Fruit fly (Drosophila melanogaster) whole organism, embryonic: Measurements from ENCODE around the gene witty.
A peak's percentile ranks its signal among the peaks of the same experiment; 100 is the strongest.

Experiments
- CG10209 ChIP-seq: fragments of 200-800 bp; sonication (Bioruptor generic); optimal IDR thresholded peaks from 3 replicates; lab custom pipeline; 2017; ENCODE audit warnings: missing biosample characterization, mild to moderate bottlenecking, missing genetic modification characterization, missing genetic modification reagents
- CG10431 ChIP-seq: fragments of 200-800 bp; sonication (Bioruptor generic); optimal IDR thresholded peaks from 3 replicates; lab custom pipeline; 2018; ENCODE audit warnings: missing biosample characterization, mild to moderate bottlenecking, missing genetic modification characterization
- CG10979 ChIP-seq: fragments of 200-800 bp; sonication (Bioruptor generic); optimal IDR thresholded peaks from 2 replicates; lab custom pipeline; 2018; ENCODE audit warnings: missing biosample characterization, mild to moderate bottlenecking, missing genetic modification characterization, moderate library complexity
- CG11695 ChIP-seq: fragments of 200-800 bp; sonication (Bioruptor generic); IDR thresholded peaks from 3 replicates; pipeline ENCODE4 v1.3.6; 2022; ENCODE audit warnings: missing biosample characterization, missing genetic modification characterization
- CG11696 ChIP-seq: fragments of 200-800 bp; sonication (Bioruptor generic); IDR thresholded peaks from 2 replicates; pipeline ENCODE4 v1.3.6; 2022; ENCODE audit warnings: missing biosample characterization, missing genetic modification characterization
- CG12219 ChIP-seq: fragments of 200-800 bp; sonication (Bioruptor generic); optimal IDR thresholded peaks from 3 replicates; lab custom pipeline; 2018; ENCODE audit warnings: missing biosample characterization, mild to moderate bottlenecking, missing genetic modification characterization
- CG13287 ChIP-seq: fragments of 200-800 bp; sonication (Bioruptor generic); IDR thresholded peaks from 2 replicates; pipeline ENCODE4 v1.3.6; 2022; ENCODE audit warnings: missing biosample characterization, missing genetic modification characterization; ENCODE audit not compliant: partially characterized antibody
- CG14710 ChIP-seq: fragments of 200-800 bp; sonication (Bioruptor generic); optimal IDR thresholded peaks from 3 replicates; lab custom pipeline; 2019; ENCODE audit warnings: missing biosample characterization, mild to moderate bottlenecking, missing genetic modification characterization, moderate library complexity
- CG14860 ChIP-seq: fragments of 200-800 bp; sonication (Bioruptor generic); IDR thresholded peaks from 3 replicates; pipeline ENCODE4 v1.3.6; 2022; ENCODE audit warnings: missing biosample characterization, missing genetic modification characterization; ENCODE audit not compliant: partially characterized antibody
- CG17328 ChIP-seq: fragments of 200-800 bp; sonication (Bioruptor generic); IDR thresholded peaks from 2 replicates; pipeline ENCODE4 v1.3.6; 2022; ENCODE audit warnings: missing biosample characterization, missing genetic modification characterization
- CG17361 ChIP-seq: fragments of 200-800 bp; sonication (Bioruptor generic); IDR thresholded peaks from 3 replicates; pipeline ENCODE4 v1.3.6; 2022; ENCODE audit warnings: missing biosample characterization, missing genetic modification characterization
- CG17829 ChIP-seq: fragments of 200-800 bp; optimal IDR thresholded peaks from 2 replicates; lab custom pipeline; 2019; ENCODE audit warnings: missing biosample characterization, mild to moderate bottlenecking, missing genetic modification characterization, moderate library complexity
- CG18011 ChIP-seq: fragments of 200-800 bp; sonication (Bioruptor generic); optimal IDR thresholded peaks from 2 replicates; lab custom pipeline; 2017; ENCODE audit warnings: missing biosample characterization, missing genetic modification characterization, mild to moderate bottlenecking, moderate library complexity, missing genotype
- CG18476 ChIP-seq: fragments of 200-800 bp; sonication (Bioruptor generic); optimal IDR thresholded peaks from 2 replicates; lab custom pipeline; 2016; ENCODE audit warnings: missing biosample characterization, mild to moderate bottlenecking, missing genetic modification characterization
- CG2120 ChIP-seq: fragments of 200-800 bp; sonication (Bioruptor generic); optimal IDR thresholded peaks from 3 replicates; lab custom pipeline; 2016; ENCODE audit warnings: missing biosample characterization, missing genetic modification characterization
- CG2129 ChIP-seq: fragments of 200-800 bp; sonication (Bioruptor generic); IDR thresholded peaks from 2 replicates; pipeline ENCODE4 v1.3.6; 2022; ENCODE audit warnings: missing biosample characterization, missing genetic modification characterization; ENCODE audit not compliant: partially characterized antibody
- CG2712 ChIP-seq: fragments of 200-800 bp; optimal IDR thresholded peaks from 3 replicates; lab custom pipeline; 2019; ENCODE audit warnings: missing biosample characterization, mild to moderate bottlenecking, missing genetic modification characterization, moderate library complexity
- CG30020 ChIP-seq: fragments of 200-800 bp; optimal IDR thresholded peaks from 2 replicates; lab custom pipeline; 2019; ENCODE audit warnings: missing biosample characterization, mild to moderate bottlenecking, missing genetic modification characterization, moderate library complexity
- CG31388 ChIP-seq: fragments of 200-800 bp; sonication (Bioruptor generic); optimal IDR thresholded peaks from 2 replicates; lab custom pipeline; 2016; ENCODE audit warnings: missing biosample characterization, missing genetic modification characterization
- CG4328 ChIP-seq: fragments of 200-800 bp; sonication (Bioruptor generic); optimal IDR thresholded peaks from 3 replicates; lab custom pipeline; 2017; ENCODE audit warnings: missing biosample characterization, missing genetic modification reagents, missing genetic modification characterization
- CG5180 ChIP-seq: fragments of 200-800 bp; sonication (Bioruptor generic); optimal IDR thresholded peaks from 3 replicates; lab custom pipeline; 2017; ENCODE audit warnings: missing biosample characterization, missing genetic modification characterization, mild to moderate bottlenecking, moderate library complexity, missing genetic modification reagents
- CG6683 ChIP-seq: fragments of 200-800 bp; sonication (Bioruptor generic); optimal IDR thresholded peaks from 2 replicates; lab custom pipeline; 2017; ENCODE audit warnings: missing biosample characterization, mild to moderate bottlenecking, missing genetic modification characterization, missing genetic modification reagents
- CoRest ChIP-seq: fragments of 200-800 bp; sonication (Bioruptor generic); optimal IDR thresholded peaks from 3 replicates; lab custom pipeline; 2018; ENCODE audit warnings: missing biosample characterization, mild to moderate bottlenecking, missing genetic modification characterization, moderate library complexity
- Deaf1 ChIP-seq: fragments of 200-800 bp; optimal IDR thresholded peaks from 3 replicates; lab custom pipeline; 2019; ENCODE audit warnings: missing biosample characterization, mild to moderate bottlenecking, missing genetic modification characterization, moderate library complexity
- Dip3 ChIP-seq: fragments of 200-800 bp; sonication (Bioruptor generic); optimal IDR thresholded peaks from 3 replicates; lab custom pipeline; 2016; ENCODE audit warnings: missing biosample characterization, missing genetic modification characterization
- Eip74EF ChIP-seq, 2 experiments: fragments of 200-800 bp in 1 of 2; fragments of >200 bp in 1 of 2; sonication (Bioruptor generic) in 1 of 2; optimal IDR thresholded peaks; 2 replicates each; lab custom pipeline; 2017 to 2019; ENCODE audit warnings: missing biosample characterization in 2 of 2, missing genetic modification characterization in 2 of 2, mild to moderate bottlenecking in 1 of 2, moderate library complexity in 1 of 2
- Hsf ChIP-seq: fragments of 200-800 bp; sonication (Bioruptor generic); optimal IDR thresholded peaks from 3 replicates; lab custom pipeline; 2016; ENCODE audit warnings: missing biosample characterization, missing genetic modification characterization
- Kr ChIP-seq: fragments of 200-800 bp; sonication (Bioruptor generic); optimal IDR thresholded peaks from 2 replicates; lab custom pipeline; 2017; ENCODE audit warnings: missing biosample characterization, mild to moderate bottlenecking, missing genetic modification characterization
- Lim3 ChIP-seq: fragments of 200-800 bp; sonication (Bioruptor generic); IDR thresholded peaks from 2 replicates; pipeline ENCODE4 v1.3.6; 2022; ENCODE audit warnings: missing biosample characterization, missing genetic modification characterization
- Lpt ChIP-seq: fragments of >200 bp; optimal IDR thresholded peaks from 2 replicates; lab custom pipeline; 2018; ENCODE audit warnings: missing biosample characterization, missing genetic modification characterization
- NC2α ChIP-seq: fragments of 200-800 bp; sonication (Bioruptor generic); optimal IDR thresholded peaks from 2 replicates; lab custom pipeline; 2016; ENCODE audit warnings: missing biosample characterization, missing genetic modification characterization
- NFAT ChIP-seq: fragments of 200-800 bp; sonication (Bioruptor generic); IDR thresholded peaks from 2 replicates; pipeline ENCODE4 v1.3.6; 2022; ENCODE audit warnings: missing biosample characterization, missing genetic modification characterization
- Pdp1 ChIP-seq, 2 experiments: fragments of 200-800 bp; sonication (Bioruptor generic); optimal IDR thresholded peaks; 3 replicates each; lab custom pipeline; 2016; ENCODE audit warnings: missing biosample characterization in 2 of 2, missing genetic modification characterization in 2 of 2, mild to moderate bottlenecking in 1 of 2, moderate library complexity in 1 of 2
- Xbp1 ChIP-seq: fragments of 200-800 bp; sonication (Bioruptor generic); optimal IDR thresholded peaks from 3 replicates; lab custom pipeline; 2016; ENCODE audit warnings: missing biosample characterization, mild to moderate bottlenecking, missing genetic modification characterization
- amos ChIP-seq: fragments of 200-800 bp; sonication (Bioruptor generic); IDR thresholded peaks from 2 replicates; pipeline ENCODE4 v1.3.6; 2022; ENCODE audit warnings: missing biosample characterization, missing genetic modification characterization; ENCODE audit not compliant: partially characterized antibody
- bcd ChIP-seq: fragments of 200-800 bp; sonication (Bioruptor generic); optimal IDR thresholded peaks from 2 replicates; lab custom pipeline; 2017; ENCODE audit warnings: missing biosample characterization, mild to moderate bottlenecking, missing genetic modification characterization
- bigmax ChIP-seq: fragments of 200-800 bp; sonication (Bioruptor generic); optimal IDR thresholded peaks from 2 replicates; lab custom pipeline; 2018; ENCODE audit warnings: missing biosample characterization, mild to moderate bottlenecking, missing genetic modification characterization
- cwo ChIP-seq: fragments of 200-800 bp; sonication (Bioruptor generic); optimal IDR thresholded peaks from 3 replicates; lab custom pipeline; 2017; ENCODE audit warnings: missing biosample characterization, missing genetic modification characterization, mild to moderate bottlenecking, moderate library complexity, missing genetic modification reagents
- grau ChIP-seq: fragments of 200-800 bp; optimal IDR thresholded peaks from 3 replicates; lab custom pipeline; 2019; ENCODE audit warnings: missing biosample characterization, mild to moderate bottlenecking, missing genetic modification characterization, moderate library complexity
- oc ChIP-seq: fragments of 200-800 bp; sonication (Bioruptor generic); optimal IDR thresholded peaks from 2 replicates; lab custom pipeline; 2018; ENCODE audit warnings: missing biosample characterization, mild to moderate bottlenecking, missing genetic modification characterization, moderate library complexity
- odd ChIP-seq: fragments of 200-800 bp; sonication (Bioruptor generic); optimal IDR thresholded peaks from 2 replicates; lab custom pipeline; 2017; ENCODE audit warnings: missing biosample characterization, mild to moderate bottlenecking, missing genetic modification characterization
- onecut ChIP-seq: fragments of 200-800 bp; sonication (Bioruptor generic); IDR thresholded peaks from 2 replicates; pipeline ENCODE4 v1.3.6; 2022; ENCODE audit warnings: missing biosample characterization, missing genetic modification characterization
- org-1 ChIP-seq: fragments of 200-800 bp; sonication (Bioruptor generic); optimal IDR thresholded peaks from 2 replicates; lab custom pipeline; 2017; ENCODE audit warnings: missing biosample characterization, missing genetic modification characterization
- pros ChIP-seq: fragments of 200-800 bp; sonication (Bioruptor generic); optimal IDR thresholded peaks from 3 replicates; lab custom pipeline; 2019; ENCODE audit warnings: missing biosample characterization, mild to moderate bottlenecking, missing genetic modification characterization, moderate library complexity
- sug ChIP-seq: fragments of 200-800 bp; optimal IDR thresholded peaks from 2 replicates; lab custom pipeline; 2019; ENCODE audit warnings: missing biosample characterization, mild to moderate bottlenecking, missing genetic modification characterization, moderate library complexity
- tna ChIP-seq: fragments of 200-800 bp; sonication (Bioruptor generic); IDR thresholded peaks from 2 replicates; pipeline ENCODE4 v1.3.6; 2022; ENCODE audit warnings: missing biosample characterization, missing genetic modification characterization; ENCODE audit not compliant: partially characterized antibody
- vnd ChIP-seq: fragments of 200-800 bp; sonication (Bioruptor generic); IDR thresholded peaks from 3 replicates; pipeline ENCODE4 v1.3.6; 2022; ENCODE audit warnings: missing biosample characterization, missing genetic modification characterization; ENCODE audit not compliant: partially characterized antibody

Gene witty

DNA sequence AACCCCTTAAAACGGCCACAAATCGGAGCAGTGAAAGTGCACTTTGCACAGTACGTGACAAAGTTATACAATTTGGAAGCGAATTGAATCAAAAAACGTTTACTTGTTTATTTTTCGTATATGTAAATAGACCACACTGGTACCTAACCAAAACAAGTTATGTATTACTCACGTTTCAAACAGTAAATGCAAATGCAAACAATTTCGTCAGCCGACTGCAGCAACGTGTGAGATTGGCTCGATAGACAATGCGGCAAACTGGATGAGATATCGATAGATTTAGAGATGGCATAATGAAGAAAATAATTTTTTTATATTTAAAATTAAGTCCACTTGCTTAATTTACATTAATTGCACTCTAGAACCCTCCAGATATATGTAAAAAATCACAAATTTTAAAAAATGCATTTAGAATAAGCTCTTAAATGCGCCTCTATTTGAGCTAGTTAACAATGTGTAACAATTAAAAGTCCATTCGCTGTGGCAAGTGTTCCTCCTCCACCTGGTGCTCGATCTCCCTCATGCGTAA lies 43.5 kb downstream of the witty start, which contains the start of gene AlaRS (continued):
- TF ChIP-seq pros (no peak), org-1 (GFP tag; lab: Kevin White, UChicago) (no peak), grau (tag; lab: Kevin White, UChicago) (peak; percentile 66), CG12219 (GFP tag; lab: Kevin White, UChicago) (peak; percentile 3), NC2α (GFP tag; lab: Kevin White, UChicago) (no peak), cwo (GFP tag; lab: Kevin White, UChicago) (peak; percentile 44), oc (tag; lab: Kevin White, UChicago) (no peak), CG6683 (peak; percentile 17), CG10431 (GFP tag; lab: Kevin White, UChicago) (no peak), CoRest (peak; percentile 42), CG10979 (tag; lab: Kevin White, UChicago) (peak; percentile 30), CG17829 (tag; lab: Kevin White, UChicago) (peak; percentile 67), bcd (GFP tag; lab: Kevin White, UChicago) (peak; percentile 29), bigmax (GFP tag; lab: Kevin White, UChicago) (peak; percentile 68), CG10209 (GFP tag; lab: Kevin White, UChicago) (peak; percentile 31), odd (peak; percentile 27), CG14710 (tag; lab: Kevin White, UChicago) (peak; percentile 65), NFAT (GFP tag; lab: Robert Waterston, UW) (no peak), CG2129 (GFP tag; lab: Robert Waterston, UW) (peak; percentile 35), Eip74EF (GFP tag; optimal IDR thresholded peaks at IDR 0.05; lab: Kevin White, UChicago) (peak in 1 of 2 experiments; percentile 9), CG17328 (peak; percentile 23; the same call in 1 of the 2 replicates), onecut (peak; percentile 10; the same call in 1 of the 2 replicates), CG31388 (GFP tag; lab: Kevin White, UChicago) (no peak), tna (GFP tag; lab: Robert Waterston, UW) (no peak), CG30020 (tag; lab: Kevin White, UChicago) (peak; percentile 54), CG13287 (peak; percentile 83), CG14860 (peak; percentile 41; the same call in 1 of the 3 replicates), Kr (no peak), CG11696 (GFP tag; lab: Robert Waterston, UW) (no peak), Pdp1 (GFP tag; optimal IDR thresholded peaks at IDR 0.05; lab: Kevin White, UChicago) (peak in 1 of 2 experiments; percentile 60), CG11695 (GFP tag; lab: Robert Waterston, UW) (no peak), Lpt (GFP tag; lab: Kevin White, UChicago) (no peak), CG2712 (tag; lab: Kevin White, UChicago) (peak; percentile 61), vnd (GFP tag; lab: Robert Waterston, UW) (peak; percentile 47; the same call in 2 of the 3 replicates), Deaf1 (peak; percentile 9), sug (tag; lab: Kevin White, UChicago) (peak; percentile 33), CG18011 (GFP tag; lab: Kevin White, UChicago) (no peak), Dip3 (GFP tag; lab: Kevin White, UChicago) (no peak), CG4328 (peak; percentile 27), CG5180 (no peak), Hsf (GFP tag; lab: Kevin White, UChicago) (peak; percentile 27), CG17361 (GFP tag; lab: Robert Waterston, UW) (peak; percentile 51; the same call in 2 of the 3 replicates), Lim3 (GFP tag; lab: Robert Waterston, UW) (no peak), CG18476 (GFP tag; lab: Kevin White, UChicago) (peak; percentile 12), Xbp1 (peak; percentile 18), CG2120 (GFP tag; lab: Kevin White, UChicago) (peak; percentile 66), amos (GFP tag; lab: Robert Waterston, UW) (peak; percentile 63; the same call in 1 of the 2 replicates)
